Fruit fly (Drosophila melanogaster) Kc167 (cell line): ENCODE data around the gene CG7179.

ENCODE experiments used
- Myc ChIP-seq: fragments of >200 bp; optimal IDR thresholded peaks from 2 replicates; lab custom pipeline; 2017; ENCODE audit warnings: missing external identifiers
- Sin3A ChIP-seq: fragments of >200 bp; optimal IDR thresholded peaks from 2 replicates; lab custom pipeline; 2018; ENCODE audit warnings: missing external identifiers
- h ChIP-seq: fragments of >200 bp; optimal IDR thresholded peaks from 3 replicates; lab custom pipeline; 2018; ENCODE audit warnings: missing external identifiers
- psq ChIP-seq: fragments of >200 bp; optimal IDR thresholded peaks from 2 replicates; lab custom pipeline; 2017; ENCODE audit warnings: missing external identifiers

dm6 chr2L:7753874-7754273 is 24.0 kb downstream of the CG7179 start, which contains the start of gene CG46025:
- TF ChIP-seq Myc (lab: Kevin White, UChicago), result no peak
- TF ChIP-seq psq, result no peak
- no peak for TF ChIP-seq h (lab: Kevin White, UChicago)
- no peak for TF ChIP-seq Sin3A
